Fruit fly (Drosophila melanogaster): ENCODE data around the gene CG43693.

The CG43693 gene

dm6 chr3L:11001719-11002118 lies 49.5 kb downstream of the CG43693 start:
- TF ChIP-seq CG8478 (optimal IDR thresholded peaks at IDR 0.05) = no peak
- no peak for TF ChIP-seq CTCF (optimal IDR thresholded peaks at IDR 0.05)

DNA sequence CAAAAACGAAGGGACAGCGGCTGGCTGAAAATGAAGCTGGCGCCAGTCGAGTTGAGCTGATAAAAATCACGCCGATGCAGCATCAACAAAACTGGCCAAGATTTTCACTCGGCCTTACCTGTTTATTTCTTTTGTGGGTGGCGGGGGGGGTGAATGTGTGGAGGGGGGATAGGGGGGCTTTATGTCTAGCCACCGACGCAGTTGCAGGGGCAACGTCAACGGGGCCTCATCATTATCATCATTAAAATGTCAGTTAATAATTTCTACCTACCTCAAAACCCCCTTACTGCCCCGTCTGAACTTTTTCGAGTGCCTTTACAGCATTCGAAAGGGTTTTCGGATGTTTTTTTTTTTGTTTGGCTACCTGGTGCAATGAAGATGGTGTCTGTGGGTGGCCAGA lies 51.6 kb downstream of the CG43693 start:
- TF ChIP-seq CG8478 (optimal IDR thresholded peaks at IDR 0.05) (no peak), CTCF (optimal IDR thresholded peaks at IDR 0.05) (no peak)

- TF ChIP-seq CTCF (optimal IDR thresholded peaks at IDR 0.05) (no peak), CG8478 (optimal IDR thresholded peaks at IDR 0.05) (no peak)
Measured at dm6 chr3L:10997240-10997830, 53.8 kb downstream of the CG43693 start.

- TF ChIP-seq CTCF (optimal IDR thresholded peaks at IDR 0.05) (no peak), CG8478 (optimal IDR thresholded peaks at IDR 0.05) (no peak)
Measured at dm6 chr3L:10991242-10992021, 59.7 kb downstream of the CG43693 start.

- TF ChIP-seq CTCF (optimal IDR thresholded peaks at IDR 0.05) = no peak
- TF ChIP-seq CG8478 (optimal IDR thresholded peaks at IDR 0.05) = no peak
Measured at dm6 chr3L:10989873-10990272, 61.3 kb downstream of the CG43693 start.

DNA sequence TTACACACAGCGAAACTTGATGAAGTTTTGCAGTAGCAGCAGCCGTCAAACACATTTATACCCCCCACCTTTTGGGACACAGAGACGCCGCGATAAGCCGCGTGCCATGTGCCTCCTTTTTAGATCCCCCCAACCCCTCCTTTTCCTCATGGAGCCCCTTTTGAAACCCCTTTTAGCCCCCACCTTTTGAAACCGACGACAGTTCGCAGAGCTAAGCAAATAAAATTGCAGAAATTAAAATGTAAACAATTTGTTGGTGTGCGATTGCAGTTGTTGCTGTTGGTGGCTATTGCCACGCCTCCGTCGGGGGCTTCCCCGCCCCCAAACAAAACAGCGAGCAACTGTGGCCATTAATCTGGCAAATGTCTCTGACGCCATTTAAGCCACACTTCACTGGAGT lies 61.9 kb downstream of the CG43693 start:
- no peak for TF ChIP-seq CG8478 (optimal IDR thresholded peaks at IDR 0.05)
- no peak for TF ChIP-seq CTCF (optimal IDR thresholded peaks at IDR 0.05)

dm6 chr3L:10988559-10988958 lies 62.6 kb downstream of the CG43693 start:
- TF ChIP-seq CG8478 (optimal IDR thresholded peaks at IDR 0.05) (no peak), CTCF (optimal IDR thresholded peaks at IDR 0.05) (no peak)

- TF ChIP-seq CG8478 (optimal IDR thresholded peaks at IDR 0.05) (no peak), CTCF (optimal IDR thresholded peaks at IDR 0.05) (no peak)
Measured at dm6 chr3L:10986613-10987012, 64.6 kb downstream of the CG43693 start.
